In genomic region chr3L:640324-640974, dm6 we compare ENCODE assay signal across 1 fruit fly cellular context.
TF ChIP-seq lines count a peak whose summit lies in the region.

No protein-coding gene starts in this region.

TF ChIP-seq in whole organism, embryonic, 481 proteins besides CTCF, POLR2A, EP300 and RAD21 (continued from another document and continues in another):
- TF ChIP-seq lov (optimal IDR thresholded peaks at IDR 0.05; lab: Kevin White, UChicago) (no peak), lov (GFP tag; IDR thresholded peaks at IDR 0.05; lab: Robert Waterston, UW) (no peak; the same call in 2 of the 3 replicates), dan (GFP tag; IDR thresholded peaks at IDR 0.05; lab: Robert Waterston, UW) (no peak; the same call in 1 of the 2 replicates), emc (GFP tag; optimal IDR thresholded peaks at IDR 0.05; lab: Kevin White, UChicago) (no peak), Lim3 (GFP tag; IDR thresholded peaks at IDR 0.05; lab: Robert Waterston, UW) (no peak), mam (GFP tag; optimal IDR thresholded peaks at IDR 0.05; lab: Kevin White, UChicago) (peak; percentile 75), cwo (GFP tag; optimal IDR thresholded peaks at IDR 0.05; lab: Kevin White, UChicago) (peak; percentile 44), Vsx1 (GFP tag; optimal IDR thresholded peaks at IDR 0.05; lab: Kevin White, UChicago) (peak; percentile 52), CG10321 (GFP tag; IDR thresholded peaks at IDR 0.05; lab: Robert Waterston, UW) (peak; percentile 85), br (optimal IDR thresholded peaks at IDR 0.05; lab: Kevin White, UChicago) (no peak), MTF-1 (GFP tag; optimal IDR thresholded peaks at IDR 0.05; lab: Kevin White, UChicago; ENCODE audit: borderline replicate concordance) (peak; percentile 58), CG12071 (GFP tag; optimal IDR thresholded peaks at IDR 0.05; lab: Kevin White, UChicago) (peak; percentile 41), tio (GFP tag; optimal IDR thresholded peaks at IDR 0.05; lab: Kevin White, UChicago) (peak; percentile 82), CG18599 (GFP tag; optimal IDR thresholded peaks at IDR 0.05; lab: Kevin White, UChicago) (peak; percentile 84), slp2 (GFP tag; optimal IDR thresholded peaks at IDR 0.05; lab: Kevin White, UChicago) (peak; percentile 75), CoRest (tag; optimal IDR thresholded peaks at IDR 0.05; lab: Kevin White, UChicago) (peak; percentile 88), Med (GFP tag; lab: Kevin White, UChicago) (peak; percentile 96), zen2 (GFP tag; IDR thresholded peaks at IDR 0.05; lab: Robert Waterston, UW; ENCODE audit: partially characterized antibody) (no peak), CG9932 (GFP tag; IDR thresholded peaks at IDR 0.05; lab: Robert Waterston, UW) (peak; percentile 60), ssp (GFP tag; IDR thresholded peaks at IDR 0.05; lab: Robert Waterston, UW) (peak; percentile 56; the same call in 1 of the 2 replicates), nerfin-2 (GFP tag; IDR thresholded peaks at IDR 0.05; lab: Robert Waterston, UW; ENCODE audit: partially characterized antibody) (no peak), CG14710 (tag; optimal IDR thresholded peaks at IDR 0.05; lab: Kevin White, UChicago) (peak; percentile 92), Atf3 (GFP tag; optimal IDR thresholded peaks at IDR 0.05; lab: Kevin White, UChicago) (peak; percentile 87), Fer1 (GFP tag; optimal IDR thresholded peaks at IDR 0.05; lab: Kevin White, UChicago) (peak; percentile 81), Lpt (GFP tag; optimal IDR thresholded peaks at IDR 0.05; lab: Kevin White, UChicago) (no peak), hkb (optimal IDR thresholded peaks at IDR 0.05; lab: Kevin White, UChicago) (no peak), hkb (GFP tag; IDR thresholded peaks at IDR 0.05; lab: Robert Waterston, UW) (peak; percentile 86), H2.0 (GFP tag; IDR thresholded peaks at IDR 0.05; lab: Robert Waterston, UW) (peak; percentile 56), CG7987 (GFP tag; optimal IDR thresholded peaks at IDR 0.05; lab: Kevin White, UChicago) (peak; percentile 1), CG16815 (GFP tag; optimal IDR thresholded peaks at IDR 0.05; lab: Kevin White, UChicago) (peak; percentile 86), bowl (GFP tag; IDR thresholded peaks at IDR 0.05; lab: Robert Waterston, UW) (peak; percentile 47; the same call in 1 of the 2 replicates), sens-2 (GFP tag; IDR thresholded peaks at IDR 0.05; lab: Robert Waterston, UW) (peak; percentile 78), Nf-YC (tag; optimal IDR thresholded peaks at IDR 0.05; lab: Kevin White, UChicago) (peak; percentile 16), Elba2 (GFP tag; optimal IDR thresholded peaks at IDR 0.05; lab: Kevin White, UChicago) (peak; percentile 49), CG42726 (GFP tag; IDR thresholded peaks at IDR 0.05; lab: Robert Waterston, UW; ENCODE audit: partially characterized antibody) (no peak), CG10543 (GFP tag; optimal IDR thresholded peaks at IDR 0.05; lab: Kevin White, UChicago) (peak; percentile 54), Oli (tag; optimal IDR thresholded peaks at IDR 0.05; lab: Kevin White, UChicago) (peak; percentile 85), CG13624 (GFP tag; optimal IDR thresholded peaks at IDR 0.05; lab: Kevin White, UChicago) (peak; percentile 76), Bdp1 (GFP tag; optimal IDR thresholded peaks at IDR 0.05; lab: Kevin White, UChicago) (peak; percentile 81), gt (GFP tag; IDR thresholded peaks at IDR 0.05; lab: Robert Waterston, UW) (no peak), sisA (GFP tag; IDR thresholded peaks at IDR 0.05; lab: Robert Waterston, UW) (peak; percentile 76), CG7745 (tag; optimal IDR thresholded peaks at IDR 0.05; lab: Kevin White, UChicago) (peak; percentile 54), Side (GFP tag; optimal IDR thresholded peaks at IDR 0.05; lab: Kevin White, UChicago) (peak; percentile 89), Scr (GFP tag; IDR thresholded peaks at IDR 0.05; lab: Robert Waterston, UW; ENCODE audit: partially characterized antibody) (no peak), gcm2 (GFP tag; optimal IDR thresholded peaks at IDR 0.05; lab: Kevin White, UChicago) (peak; percentile 80), Dek (tag; optimal IDR thresholded peaks at IDR 0.05; lab: Kevin White, UChicago) (peak; percentile 63), vfl (GFP tag; optimal IDR thresholded peaks at IDR 0.05; lab: Kevin White, UChicago) (no peak), org-1 (GFP tag; optimal IDR thresholded peaks at IDR 0.05; lab: Kevin White, UChicago) (peak; percentile 83), Sox100B (GFP tag; optimal IDR thresholded peaks at IDR 0.05; lab: Kevin White, UChicago) (peak; percentile 82), rib (GFP tag; IDR thresholded peaks at IDR 0.05; lab: Robert Waterston, UW) (peak; percentile 62), Mad (GFP tag; optimal IDR thresholded peaks at IDR 0.05; lab: Kevin White, UChicago) (peak; percentile 87), CG10979 (tag; optimal IDR thresholded peaks at IDR 0.05; lab: Kevin White, UChicago) (peak; percentile 95), Awh (GFP tag; IDR thresholded peaks at IDR 0.05; lab: Robert Waterston, UW) (peak; percentile 61; the same call in 1 of the 2 replicates), BtbVII (GFP tag; optimal IDR thresholded peaks at IDR 0.05; lab: Kevin White, UChicago) (peak; percentile 80), CG11398 (GFP tag; optimal IDR thresholded peaks at IDR 0.05; lab: Kevin White, UChicago) (peak; percentile 70), CG30431 (GFP tag; optimal IDR thresholded peaks at IDR 0.05; lab: Kevin White, UChicago) (peak; percentile 89), ERR (GFP tag; optimal IDR thresholded peaks at IDR 0.05; lab: Kevin White, UChicago) (peak; percentile 43), Nf-YB (GFP tag; optimal IDR thresholded peaks at IDR 0.05; lab: Kevin White, UChicago) (peak; percentile 38), CG12104 (GFP tag; optimal IDR thresholded peaks at IDR 0.05; lab: Kevin White, UChicago) (peak; percentile 61), Six4 (GFP tag; optimal IDR thresholded peaks at IDR 0.05; lab: Kevin White, UChicago) (peak; percentile 83), chn (GFP tag; optimal IDR thresholded peaks at IDR 0.05; lab: Kevin White, UChicago) (peak; percentile 62), Aef1 (GFP tag; IDR thresholded peaks at IDR 0.05; lab: Robert Waterston, UW) (peak; percentile 60), nmo (GFP tag; optimal IDR thresholded peaks at IDR 0.05; lab: Kevin White, UChicago) (peak; percentile 91), CG8765 (GFP tag; IDR thresholded peaks at IDR 0.05; lab: Robert Waterston, UW) (peak; percentile 88), HmgZ (tag; optimal IDR thresholded peaks at IDR 0.05; lab: Kevin White, UChicago) (peak; percentile 51), NfI (GFP tag; optimal IDR thresholded peaks at IDR 0.05; lab: Kevin White, UChicago) (peak; percentile 76), zfh2 (GFP tag; optimal IDR thresholded peaks at IDR 0.05; lab: Kevin White, UChicago) (peak; percentile 54), Eip74EF (GFP tag; optimal IDR thresholded peaks at IDR 0.05; lab: Kevin White, UChicago) (peak in 1 of 2 experiments; percentile 37), BEAF-32 (GFP tag; optimal IDR thresholded peaks at IDR 0.05; lab: Kevin White, UChicago) (no peak), sna (GFP tag; IDR thresholded peaks at IDR 0.05; lab: Robert Waterston, UW; ENCODE audit: partially characterized antibody) (no peak), YL-1 (GFP tag; optimal IDR thresholded peaks at IDR 0.05; lab: Kevin White, UChicago) (peak; percentile 40), nau (GFP tag; optimal IDR thresholded peaks at IDR 0.05; lab: Kevin White, UChicago) (peak; percentile 50), CG17912 (GFP tag; optimal IDR thresholded peaks at IDR 0.05; lab: Kevin White, UChicago) (no peak), C15 (GFP tag; IDR thresholded peaks at IDR 0.05; lab: Robert Waterston, UW) (no peak), CG8359 (GFP tag; optimal IDR thresholded peaks at IDR 0.05; lab: Kevin White, UChicago; ENCODE audit: borderline replicate concordance) (peak; percentile 83), Nf-YA (GFP tag; IDR thresholded peaks at IDR 0.05; lab: Robert Waterston, UW) (peak; percentile 4), pzg (GFP tag; optimal IDR thresholded peaks at IDR 0.05; lab: Kevin White, UChicago) (no peak), Max (GFP tag; optimal IDR thresholded peaks at IDR 0.05; lab: Kevin White, UChicago) (peak; percentile 79), CG6272 (GFP tag; IDR thresholded peaks at IDR 0.05; lab: Robert Waterston, UW) (peak; percentile 32; the same call in 1 of the 2 replicates), CG43689 (GFP tag; IDR thresholded peaks at IDR 0.05; lab: Robert Waterston, UW) (no peak), CG2889 (GFP tag; IDR thresholded peaks at IDR 0.05; lab: Robert Waterston, UW) (peak; percentile 67; the same call in 2 of the 3 replicates), HLHmδ (GFP tag; optimal IDR thresholded peaks at IDR 0.05; lab: Kevin White, UChicago) (no peak), CG14667 (GFP tag; IDR thresholded peaks at IDR 0.05; lab: Robert Waterston, UW) (peak; percentile 31; the same call in 1 of the 2 replicates), CG12391 (tag; optimal IDR thresholded peaks at IDR 0.05; lab: Kevin White, UChicago) (peak; percentile 91), Asciz (GFP tag; optimal IDR thresholded peaks at IDR 0.05; lab: Kevin White, UChicago) (peak; percentile 88), CG17612 (GFP tag; IDR thresholded peaks at IDR 0.05; lab: Robert Waterston, UW) (0 out of 2 replicates have a peak, but pooled peaks have one; percentile 7), dpn (GFP tag; optimal IDR thresholded peaks at IDR 0.05; lab: Kevin White, UChicago) (peak; percentile 85 to 86), kay (GFP tag; optimal IDR thresholded peaks at IDR 0.05; lab: Kevin White, UChicago) (peak; percentile 63), CG33213 (GFP tag; optimal IDR thresholded peaks at IDR 0.05; lab: Kevin White, UChicago) (peak; percentile 74), CG14014 (GFP tag; IDR thresholded peaks at IDR 0.05; lab: Robert Waterston, UW) (peak; percentile 48), CG7271 (tag; optimal IDR thresholded peaks at IDR 0.05; lab: Kevin White, UChicago) (peak; percentile 60), NK7.1 (GFP tag; optimal IDR thresholded peaks at IDR 0.05; lab: Kevin White, UChicago) (peak; percentile 69), tll (GFP tag; optimal IDR thresholded peaks at IDR 0.05; lab: Kevin White, UChicago) (peak; percentile 76 to 87), dati (GFP tag; IDR thresholded peaks at IDR 0.05; lab: Robert Waterston, UW) (no peak), fru (optimal IDR thresholded peaks at IDR 0.05; lab: Kevin White, UChicago) (no peak), CG10654 (GFP tag; optimal IDR thresholded peaks at IDR 0.05; lab: Kevin White, UChicago) (peak; percentile 75), B-H1 (GFP tag; IDR thresholded peaks at IDR 0.05; lab: Robert Waterston, UW) (peak; percentile 61), CG2678 (tag; optimal IDR thresholded peaks at IDR 0.05; lab: Kevin White, UChicago) (peak; percentile 87), CG13296 (GFP tag; optimal IDR thresholded peaks at IDR 0.05; lab: Kevin White, UChicago) (peak; percentile 65), sens (GFP tag; lab: Kevin White, UChicago) (peak; percentile 99), CG15011 (GFP tag; optimal IDR thresholded peaks at IDR 0.05; lab: Kevin White, UChicago) (peak; percentile 74), insv (GFP tag; optimal IDR thresholded peaks at IDR 0.05; lab: Kevin White, UChicago) (peak; percentile 22 to 42), Pdp1 (GFP tag; optimal IDR thresholded peaks at IDR 0.05; lab: Kevin White, UChicago) (peak; percentile 84 to 90), sug (tag; optimal IDR thresholded peaks at IDR 0.05; lab: Kevin White, UChicago) (peak; percentile 21), prd (optimal IDR thresholded peaks at IDR 0.05; lab: Kevin White, UChicago) (no peak), prd (GFP tag; IDR thresholded peaks at IDR 0.05; lab: Robert Waterston, UW) (peak; percentile 88), CG2875 (GFP tag; optimal IDR thresholded peaks at IDR 0.05; lab: Kevin White, UChicago) (peak; percentile 83), grn (GFP tag; optimal IDR thresholded peaks at IDR 0.05; lab: Kevin White, UChicago) (peak; percentile 16), eyg (GFP tag; optimal IDR thresholded peaks at IDR 0.05; lab: Kevin White, UChicago) (peak; percentile 68), CG4360 (GFP tag; IDR thresholded peaks at IDR 0.05; lab: Robert Waterston, UW) (peak; percentile 7; the same call in 1 of the 2 replicates), CG3995 (GFP tag; optimal IDR thresholded peaks at IDR 0.05; lab: Kevin White, UChicago) (peak; percentile 9), ato (GFP tag; IDR thresholded peaks at IDR 0.05; lab: Robert Waterston, UW; ENCODE audit: partially characterized antibody) (no peak), jigr1 (GFP tag; IDR thresholded peaks at IDR 0.05; lab: Robert Waterston, UW) (no peak), CG2199 (GFP tag; IDR thresholded peaks at IDR 0.05; lab: Robert Waterston, UW) (peak; percentile 93), CG7357 (GFP tag; IDR thresholded peaks at IDR 0.05; lab: Robert Waterston, UW) (peak; percentile 37; the same call in 1 of the 3 replicates), CG8281 (tag; optimal IDR thresholded peaks at IDR 0.05; lab: Kevin White, UChicago) (peak; percentile 62), kni (GFP tag; optimal IDR thresholded peaks at IDR 0.05; lab: Kevin White, UChicago) (peak; percentile 86), H15 (GFP tag; IDR thresholded peaks at IDR 0.05; lab: Robert Waterston, UW) (peak; percentile 79), CG2202 (tag; optimal IDR thresholded peaks at IDR 0.05; lab: Kevin White, UChicago) (peak; percentile 86), Spps (tag; optimal IDR thresholded peaks at IDR 0.05; lab: Kevin White, UChicago) (peak; percentile 90), Stat92E (GFP tag; optimal IDR thresholded peaks at IDR 0.05; lab: Kevin White, UChicago) (peak in 1 of 3 experiments; percentile 90), D19B (GFP tag; optimal IDR thresholded peaks at IDR 0.05; lab: Kevin White, UChicago) (peak; percentile 34), CG6254 (GFP tag; optimal IDR thresholded peaks at IDR 0.05; lab: Kevin White, UChicago) (peak; percentile 83), CG6175 (GFP tag; IDR thresholded peaks at IDR 0.05; lab: Robert Waterston, UW) (0 out of 3 replicates have a peak, but pooled peaks have one; percentile 33), chinmo (GFP tag; IDR thresholded peaks at IDR 0.05; lab: Robert Waterston, UW; ENCODE audit: partially characterized antibody) (no peak), CG4282 (GFP tag; optimal IDR thresholded peaks at IDR 0.05; lab: Kevin White, UChicago) (no peak), tup (GFP tag; optimal IDR thresholded peaks at IDR 0.05; lab: Kevin White, UChicago) (peak; percentile 18), HLH3B (GFP tag; IDR thresholded peaks at IDR 0.05; lab: Robert Waterston, UW) (peak; percentile 65), sr (GFP tag; IDR thresholded peaks at IDR 0.05; lab: Robert Waterston, UW) (no peak), corto (GFP tag; optimal IDR thresholded peaks at IDR 0.05; lab: Kevin White, UChicago) (peak; percentile 75)
